Worm (Caenorhabditis elegans) whole organism, midembryonic: Measurements from ENCODE around the gene F55F3.4.

Experiments
- cog-1 ChIP-seq: sonication (generic microtip); optimal IDR thresholded peaks from 2 replicates; lab custom pipeline; 2016; ENCODE audit warnings: missing genetic modification characterization, missing compliant biosample characterization
- flt-1 ChIP-seq: fragments of 200-800 bp; sonication (Bioruptor generic); IDR thresholded peaks from 2 replicates; pipeline ENCODE4 v1.3.6; 2022; ENCODE audit warnings: missing genetic modification characterization, missing compliant biosample characterization
- med-1 ChIP-seq: sonication (generic microtip); optimal IDR thresholded peaks from 2 replicates; lab custom pipeline; 2017; ENCODE audit warnings: missing genetic modification characterization, mild to moderate bottlenecking, missing compliant biosample characterization, antibody characterized with exemption, missing genetic modification reagents; ENCODE audit not compliant: insufficient read depth
- ref-1 ChIP-seq: fragments of 200-800 bp; sonication (Bioruptor generic); conservative IDR thresholded peaks from 2 replicates; pipeline ENCODE4 v1.3.6; 2022; ENCODE audit warnings: missing genetic modification reagents, missing genetic modification characterization, missing compliant biosample characterization
- tab-1 ChIP-seq: fragments of 200-800 bp; sonication (Bioruptor generic); IDR thresholded peaks from 2 replicates; pipeline ENCODE4 v1.3.6; 2022; ENCODE audit warnings: missing genetic modification characterization, missing compliant biosample characterization
- ztf-23 ChIP-seq: fragments of 200-800 bp; sonication (Bioruptor generic); IDR thresholded peaks from 2 replicates; pipeline ENCODE4 v1.3.6; 2022; ENCODE audit warnings: missing genetic modification reagents, missing genetic modification characterization, missing compliant biosample characterization
- ztf-29 ChIP-seq: fragments of 200-800 bp; sonication (Bioruptor generic); IDR thresholded peaks from 2 replicates; pipeline ENCODE4 v1.3.6; 2022; ENCODE audit warnings: missing genetic modification reagents, missing genetic modification characterization, missing compliant biosample characterization

ce11 chrX:13746661-13747365 is 38.6 kb upstream of the F55F3.4 start, which contains the start of gene nhr-71:
- TF ChIP-seq med-1 (GFP tag; lab: Kevin White, UChicago) (no peak), flt-1 (no peak), ztf-29 (no peak), ref-1 (GFP tag; lab: Robert Waterston, UW) (no peak), ztf-23 (no peak), tab-1 (no peak), cog-1 (no peak)
